Worm (Caenorhabditis elegans) whole organism, L1 larva: Measurements from ENCODE around the gene srpa-68.
A peak's percentile ranks its signal among the peaks of the same experiment; 100 is the strongest.

Experiments
- C04F5.9 ChIP-seq: sonication (generic microtip); optimal IDR thresholded peaks from 2 replicates; lab custom pipeline; 2016; ENCODE audit warnings: missing genetic modification characterization, missing compliant biosample characterization
- C34B4.2 ChIP-seq: sonication (generic microtip); optimal IDR thresholded peaks from 2 replicates; lab custom pipeline; 2017; ENCODE audit warnings: mild to moderate bottlenecking, missing genetic modification characterization, missing compliant biosample characterization
- F16B12.6 ChIP-seq: fragments of 150-350 bp; optimal IDR thresholded peaks from 2 replicates; lab custom pipeline; 2014; ENCODE audit warnings: missing biosample characterization, missing genetic modification characterization
- Y116A8C.19 ChIP-seq: sonication (generic microtip); optimal IDR thresholded peaks from 2 replicates; lab custom pipeline; 2016; ENCODE audit warnings: missing compliant biosample characterization, missing genetic modification characterization, borderline replicate concordance
- alr-1 ChIP-seq: fragments of 200-800 bp; sonication (Bioruptor generic); optimal IDR thresholded peaks from 2 replicates; lab custom pipeline; 2018; ENCODE audit warnings: borderline replicate concordance, mild to moderate bottlenecking, missing genetic modification characterization, missing compliant biosample characterization
- aly-2 ChIP-seq: fragments of 150-350 bp; optimal IDR thresholded peaks from 2 replicates; lab custom pipeline; 2014; ENCODE audit warnings: missing biosample characterization, missing genetic modification characterization
- ceh-63 ChIP-seq: fragments of 200-800 bp; sonication (Bioruptor generic); optimal IDR thresholded peaks from 2 replicates; lab custom pipeline; 2018; ENCODE audit warnings: mild to moderate bottlenecking, missing genetic modification characterization, missing compliant biosample characterization
- ceh-8 ChIP-seq: fragments of 200-800 bp; sonication (Bioruptor generic); optimal IDR thresholded peaks from 2 replicates; lab custom pipeline; 2018; ENCODE audit warnings: mild to moderate bottlenecking, missing genetic modification characterization, moderate library complexity, missing compliant biosample characterization
- ceh-88 ChIP-seq: fragments of 200-800 bp; sonication (Bioruptor generic); IDR thresholded peaks from 2 replicates; pipeline ENCODE4 v1.3.6; 2022; ENCODE audit warnings: missing genetic modification characterization, missing compliant biosample characterization
- ceh-90 ChIP-seq: sonication (generic microtip); optimal IDR thresholded peaks from 2 replicates; lab custom pipeline; 2016; ENCODE audit warnings: missing genetic modification characterization, missing compliant biosample characterization
- efl-1 ChIP-seq, 4 experiments: fragments of 150-350 bp; optimal IDR thresholded peaks in 3 of 4; peaks in 1 of 4; 1 replicate in 1 of 4; 2 replicates in 3 of 4; lab custom pipeline; 2014; ENCODE audit warnings: missing biosample characterization in 2 of 4, missing genetic modification characterization in 2 of 4, missing genetic modification reagents in 2 of 4
- egl-13 ChIP-seq: sonication (generic microtip); optimal IDR thresholded peaks from 2 replicates; lab custom pipeline; 2016; ENCODE audit warnings: missing genotype, missing genetic modification reagents, missing genetic modification characterization, missing compliant biosample characterization
- elt-2 ChIP-seq: sonication (generic microtip); optimal IDR thresholded peaks from 2 replicates; lab custom pipeline; 2016; ENCODE audit warnings: missing genetic modification characterization, mild to moderate bottlenecking, inconsistent platforms, missing compliant biosample characterization, missing genetic modification reagents
- elt-3 ChIP-seq, 6 experiments: fragments of 150-350 bp in 1 of 6; sonication (generic microtip); optimal IDR thresholded peaks; 2 replicates each; lab custom pipeline; 2017 to 2018; ENCODE audit warnings: missing biosample characterization in 6 of 6, missing genetic modification characterization in 6 of 6, inconsistent platforms in 1 of 6
- ets-5 ChIP-seq: fragments of 200-800 bp; sonication (Bioruptor generic); IDR thresholded peaks from 2 replicates; pipeline ENCODE4 v1.3.6; 2022; ENCODE audit warnings: missing genetic modification characterization, missing compliant biosample characterization
- fkh-10 ChIP-seq: sonication (generic microtip); optimal IDR thresholded peaks from 2 replicates; lab custom pipeline; 2017; ENCODE audit warnings: missing biosample characterization, missing genetic modification reagents, missing genetic modification characterization
- fkh-4 ChIP-seq: sonication (generic microtip); optimal IDR thresholded peaks from 2 replicates; lab custom pipeline; 2016; ENCODE audit warnings: missing compliant biosample characterization, missing genetic modification characterization, borderline replicate concordance
- fos-1 ChIP-seq: fragments of 150-350 bp; optimal IDR thresholded peaks from 2 replicates; lab custom pipeline; 2014; ENCODE audit warnings: missing biosample characterization, missing genetic modification characterization
- grh-1 ChIP-seq: fragments of 200-800 bp; sonication (Bioruptor generic); IDR thresholded peaks from 2 replicates; pipeline ENCODE4 v1.3.6; 2022; ENCODE audit warnings: missing genetic modification reagents, missing genetic modification characterization, missing compliant biosample characterization
- irx-1 ChIP-seq: sonication (generic microtip); optimal IDR thresholded peaks from 2 replicates; lab custom pipeline; 2016; ENCODE audit warnings: missing genetic modification characterization, missing compliant biosample characterization
- jun-1 ChIP-seq: fragments of 150-350 bp; optimal IDR thresholded peaks from 2 replicates; lab custom pipeline; 2014; ENCODE audit warnings: missing biosample characterization, missing genetic modification reagents, missing genetic modification characterization
- lin-14 ChIP-seq: fragments of 200-800 bp; sonication (Bioruptor generic); optimal IDR thresholded peaks from 2 replicates; lab custom pipeline; 2018; ENCODE audit warnings: mild to moderate bottlenecking, missing genetic modification characterization, moderate library complexity, missing compliant biosample characterization
- lin-15B ChIP-seq: fragments of 150-350 bp; sonication (generic microtip); optimal IDR thresholded peaks from 3 replicates; lab custom pipeline; 2014; ENCODE audit warnings: missing biosample characterization, missing genetic modification characterization
- lin-35 ChIP-seq, 2 experiments: fragments of 150-350 bp; optimal IDR thresholded peaks; 2 replicates each; lab custom pipeline; 2014; ENCODE audit warnings: missing biosample characterization in 2 of 2, missing genetic modification characterization in 2 of 2, missing genetic modification reagents in 2 of 2
- lin-39 ChIP-seq: fragments of 150-350 bp; optimal IDR thresholded peaks from 2 replicates; lab custom pipeline; 2014; ENCODE audit warnings: missing biosample characterization, missing genetic modification reagents, missing genetic modification characterization
- lir-3 ChIP-seq: sonication (generic microtip); optimal IDR thresholded peaks from 2 replicates; lab custom pipeline; 2016; ENCODE audit warnings: mild to moderate bottlenecking, missing genetic modification characterization, moderate library complexity, missing compliant biosample characterization; ENCODE audit not compliant: poor library complexity
- lsy-2 ChIP-seq, 2 experiments: fragments of 150-350 bp; optimal IDR thresholded peaks; 2 replicates each; lab custom pipeline; 2014; ENCODE audit warnings: missing biosample characterization in 2 of 2, missing genetic modification characterization in 2 of 2
- mab-9 ChIP-seq: fragments of 200-800 bp; sonication (Bioruptor generic); IDR thresholded peaks from 2 replicates; pipeline ENCODE4 v1.3.6; 2022; ENCODE audit warnings: missing genetic modification reagents, missing genetic modification characterization, missing compliant biosample characterization
- mdl-1 ChIP-seq, 2 experiments: fragments of 150-350 bp; optimal IDR thresholded peaks; 2 replicates each; lab custom pipeline; 2014 to 2017; ENCODE audit warnings: missing biosample characterization in 2 of 2, missing genetic modification characterization in 2 of 2, inconsistent platforms in 1 of 2
- mep-1 ChIP-seq: fragments of 150-350 bp; optimal IDR thresholded peaks from 2 replicates; lab custom pipeline; 2014; ENCODE audit warnings: missing biosample characterization, missing genetic modification characterization
- nhr-11 ChIP-seq: fragments of 150-350 bp; optimal IDR thresholded peaks from 2 replicates; lab custom pipeline; 2014; ENCODE audit warnings: missing biosample characterization, missing genetic modification characterization
- nhr-12 ChIP-seq: sonication (generic microtip); optimal IDR thresholded peaks from 2 replicates; lab custom pipeline; 2017; ENCODE audit warnings: missing biosample characterization, missing genetic modification characterization
- nhr-19 ChIP-seq: fragments of 200-800 bp; sonication (Bioruptor generic); conservative IDR thresholded peaks from 2 replicates; pipeline ENCODE4 v1.3.6; 2022; ENCODE audit warnings: missing genetic modification characterization, missing compliant biosample characterization
- nhr-20 ChIP-seq: sonication (generic microtip); optimal IDR thresholded peaks from 2 replicates; lab custom pipeline; 2016; ENCODE audit warnings: mild to moderate bottlenecking, missing genetic modification characterization, missing compliant biosample characterization
- nhr-237 ChIP-seq: fragments of 150-350 bp; optimal IDR thresholded peaks from 2 replicates; lab custom pipeline; 2014; ENCODE audit warnings: missing biosample characterization, missing genetic modification characterization
- nhr-71 ChIP-seq: sonication (generic microtip); optimal IDR thresholded peaks from 2 replicates; lab custom pipeline; 2016; ENCODE audit warnings: mild to moderate bottlenecking, missing genetic modification characterization, moderate library complexity, missing compliant biosample characterization
- nhr-76 ChIP-seq: sonication (generic microtip); optimal IDR thresholded peaks from 2 replicates; lab custom pipeline; 2017; ENCODE audit warnings: missing biosample characterization, missing genetic modification characterization
- nhr-84 ChIP-seq: sonication (generic microtip); optimal IDR thresholded peaks from 2 replicates; lab custom pipeline; 2017; ENCODE audit warnings: missing biosample characterization, missing genetic modification characterization
- nhr-90 ChIP-seq: sonication (generic microtip); optimal IDR thresholded peaks from 2 replicates; lab custom pipeline; 2016; ENCODE audit warnings: mild to moderate bottlenecking, missing genetic modification characterization, missing compliant biosample characterization; ENCODE audit not compliant: poor library complexity
- pqm-1 ChIP-seq: sonication (generic microtip); optimal IDR thresholded peaks from 3 replicates; lab custom pipeline; 2017; ENCODE audit warnings: missing biosample characterization, missing genetic modification characterization
- skn-1 ChIP-seq: fragments of 150-350 bp; optimal IDR thresholded peaks from 2 replicates; lab custom pipeline; 2014; ENCODE audit warnings: missing biosample characterization, missing genetic modification characterization
- sptf-1 ChIP-seq: fragments of 150-350 bp; optimal IDR thresholded peaks from 2 replicates; lab custom pipeline; 2014; ENCODE audit warnings: missing biosample characterization, missing genetic modification characterization
- sup-37 ChIP-seq: fragments of 200-800 bp; sonication (Bioruptor generic); optimal IDR thresholded peaks from 2 replicates; lab custom pipeline; 2018; ENCODE audit warnings: mild to moderate bottlenecking, missing genetic modification characterization, missing compliant biosample characterization
- swsn-7 ChIP-seq: sonication (generic microtip); optimal IDR thresholded peaks from 2 replicates; lab custom pipeline; 2016; ENCODE audit warnings: missing genetic modification characterization, missing compliant biosample characterization
- tbx-2 ChIP-seq: sonication (generic microtip); optimal IDR thresholded peaks from 2 replicates; lab custom pipeline; 2016; ENCODE audit warnings: missing genetic modification characterization, missing compliant biosample characterization
- tlp-1 ChIP-seq: fragments of 150-350 bp; optimal IDR thresholded peaks from 2 replicates; lab custom pipeline; 2014; ENCODE audit warnings: missing biosample characterization, missing genetic modification characterization
- unc-130 ChIP-seq: fragments of 150-350 bp; optimal IDR thresholded peaks from 2 replicates; lab custom pipeline; 2017; ENCODE audit warnings: missing biosample characterization, missing genetic modification characterization, inconsistent platforms
- unc-30 ChIP-seq: sonication (generic microtip); optimal IDR thresholded peaks from 2 replicates; lab custom pipeline; 2017; ENCODE audit warnings: missing biosample characterization, missing genetic modification characterization
- unc-86 ChIP-seq: sonication (generic microtip); optimal IDR thresholded peaks from 2 replicates; lab custom pipeline; 2016; ENCODE audit warnings: missing genetic modification characterization, missing compliant biosample characterization
- zag-1 ChIP-seq: fragments of 150-350 bp; optimal IDR thresholded peaks from 2 replicates; lab custom pipeline; 2014; ENCODE audit warnings: missing biosample characterization, missing genetic modification characterization
- ztf-4 ChIP-seq: fragments of 150-350 bp; optimal IDR thresholded peaks from 2 replicates; lab custom pipeline; 2014; ENCODE audit warnings: missing biosample characterization, missing genetic modification characterization

srpa-68 gene

DNA sequence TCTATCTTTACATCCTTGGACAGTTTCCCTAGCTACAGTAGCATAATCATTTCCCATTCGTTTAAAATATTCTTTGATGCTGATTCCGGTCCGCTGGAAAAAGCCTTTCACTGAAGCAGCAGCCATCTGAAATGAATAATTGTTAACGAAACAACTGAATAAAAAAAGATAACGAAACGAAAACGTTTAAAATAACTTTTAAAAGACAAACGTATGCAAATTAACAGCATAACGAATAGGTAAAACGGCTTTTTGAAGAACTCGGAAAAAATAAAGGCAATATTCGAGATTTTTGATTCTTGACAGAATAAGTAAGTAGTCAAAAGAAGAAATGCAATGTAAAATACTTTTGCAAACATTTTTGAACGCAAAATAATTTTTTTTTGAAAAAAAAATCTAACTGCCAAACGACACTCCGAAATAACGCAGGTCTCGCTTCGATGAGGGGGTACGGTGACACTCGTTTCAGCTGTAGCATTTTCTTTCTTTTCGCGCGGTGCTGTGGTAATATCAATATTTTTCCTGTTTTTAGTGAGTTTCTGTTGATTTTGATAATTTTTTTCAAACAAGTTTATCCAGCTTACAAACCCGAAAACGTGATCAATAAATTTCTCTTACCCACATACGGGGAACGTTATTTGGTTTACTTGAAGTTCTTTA, 26.6 kb upstream of the srpa-68 start, which contains the start of the genes R04F11.5 and R04F11.2:
Gene R04F11.5 (minus strand): TSS at position 126 of the 660 bp plus-strand sequence.
Gene R04F11.2 (plus strand): TSS at position 488 of the 660 bp plus-strand sequence.
- no peak for TF ChIP-seq ceh-90 (tag; lab: Kevin White, UChicago)
- TF ChIP-seq ztf-4 (tag; lab: Kevin White, UChicago): no peak
- peak; percentile 49 for TF ChIP-seq irx-1 (tag; lab: Kevin White, UChicago)
- peak; percentile 84 to 88 for TF ChIP-seq efl-1 (optimal IDR thresholded peaks at IDR 0.05; lab: Kevin White, UChicago)
- TF ChIP-seq efl-1 (GFP tag; optimal IDR thresholded peaks at IDR 0.05 in 1 of 2; lab: Kevin White, UChicago): peak; percentile 85 to 98
- TF ChIP-seq unc-130 (tag; lab: Kevin White, UChicago): peak; percentile 82
- peak; percentile 49 for TF ChIP-seq F16B12.6 (tag; lab: Kevin White, UChicago)
- no peak for TF ChIP-seq lir-3 (tag; lab: Kevin White, UChicago)
- no peak for TF ChIP-seq C04F5.9 (tag; lab: Kevin White, UChicago)
- TF ChIP-seq lin-39: peak; percentile 59
- TF ChIP-seq egl-13: peak; percentile 46
- TF ChIP-seq nhr-20 (tag; lab: Kevin White, UChicago): peak; percentile 76
- TF ChIP-seq fkh-4: no peak
- peak; percentile 19 for TF ChIP-seq aly-2 (tag; lab: Kevin White, UChicago)
- peak; percentile 69 for TF ChIP-seq tbx-2 (tag; lab: Kevin White, UChicago)
- no peak for TF ChIP-seq ceh-8 (GFP tag; lab: Kevin White, UChicago)
- TF ChIP-seq mab-9: no peak
- peak in 3 of 6 experiments; percentile 45 to 91 (median 65) for TF ChIP-seq elt-3 (tag; optimal IDR thresholded peaks at IDR 0.05; lab: Kevin White, UChicago)
- no peak for TF ChIP-seq unc-30 (tag; lab: Kevin White, UChicago)
- no peak for TF ChIP-seq nhr-84
- TF ChIP-seq swsn-7 (tag; lab: Kevin White, UChicago): peak; percentile 71
- no peak for TF ChIP-seq zag-1
- TF ChIP-seq nhr-12 (tag; lab: Kevin White, UChicago): no peak
- TF ChIP-seq ets-5: no peak
- peak; percentile 34 for TF ChIP-seq nhr-11 (tag; lab: Kevin White, UChicago)
- peak; percentile 71 for TF ChIP-seq fos-1
- TF ChIP-seq nhr-19 (GFP tag; lab: Robert Waterston, UW): peak; percentile 72
- no peak for TF ChIP-seq sup-37 (GFP tag; lab: Kevin White, UChicago)
- TF ChIP-seq ceh-88 (GFP tag; lab: Robert Waterston, UW): peak; percentile 7; the same call in 1 of the 2 replicates
- no peak for TF ChIP-seq C34B4.2 (tag; lab: Kevin White, UChicago)
- TF ChIP-seq lin-35 (GFP tag; optimal IDR thresholded peaks at IDR 0.05; lab: Kevin White, UChicago): peak; percentile 84 to 91
- TF ChIP-seq mdl-1 (tag; optimal IDR thresholded peaks at IDR 0.05; lab: Kevin White, UChicago): peak in 1 of 2 experiments; percentile 25
- TF ChIP-seq elt-2 (tag; lab: Kevin White, UChicago): no peak
- peak; percentile 31 for TF ChIP-seq nhr-237 (tag; lab: Kevin White, UChicago)
- no peak for TF ChIP-seq sptf-1 (tag; lab: Kevin White, UChicago)
- no peak for TF ChIP-seq Y116A8C.19 (tag; lab: Kevin White, UChicago)
- TF ChIP-seq unc-86: peak; percentile 50
- peak; percentile 66 for TF ChIP-seq jun-1 (tag; lab: Kevin White, UChicago)
- peak; percentile 89 for TF ChIP-seq skn-1 (tag; lab: Kevin White, UChicago)
- no peak for TF ChIP-seq ceh-63 (GFP tag; lab: Kevin White, UChicago)
- TF ChIP-seq nhr-90 (tag; lab: Kevin White, UChicago): peak; percentile 71
- TF ChIP-seq tlp-1: no peak
- TF ChIP-seq lin-15B: peak; percentile 80
- TF ChIP-seq nhr-76 (tag; lab: Kevin White, UChicago): no peak
- TF ChIP-seq lsy-2 (tag; optimal IDR thresholded peaks at IDR 0.05; lab: Kevin White, UChicago): peak; percentile 99
- no peak for TF ChIP-seq pqm-1 (tag; lab: Kevin White, UChicago)
- TF ChIP-seq grh-1 (GFP tag; lab: Robert Waterston, UW): 0 out of 2 replicates have a peak, but pooled peaks have one; percentile 56
- peak; percentile 84 for TF ChIP-seq nhr-71
- peak; percentile 92 for TF ChIP-seq mep-1 (tag; lab: Kevin White, UChicago)
- TF ChIP-seq fkh-10 (GFP tag; lab: Kevin White, UChicago): no peak
- TF ChIP-seq alr-1 (tag; lab: Kevin White, UChicago): no peak
- peak; percentile 77 for TF ChIP-seq lin-14 (GFP tag; lab: Kevin White, UChicago)
